Fruit fly (Drosophila melanogaster): ENCODE measurements around the gene CG13733.
A peak's percentile ranks its signal among the peaks of the same experiment; 100 is the strongest.

The CG13733 gene

DNA sequence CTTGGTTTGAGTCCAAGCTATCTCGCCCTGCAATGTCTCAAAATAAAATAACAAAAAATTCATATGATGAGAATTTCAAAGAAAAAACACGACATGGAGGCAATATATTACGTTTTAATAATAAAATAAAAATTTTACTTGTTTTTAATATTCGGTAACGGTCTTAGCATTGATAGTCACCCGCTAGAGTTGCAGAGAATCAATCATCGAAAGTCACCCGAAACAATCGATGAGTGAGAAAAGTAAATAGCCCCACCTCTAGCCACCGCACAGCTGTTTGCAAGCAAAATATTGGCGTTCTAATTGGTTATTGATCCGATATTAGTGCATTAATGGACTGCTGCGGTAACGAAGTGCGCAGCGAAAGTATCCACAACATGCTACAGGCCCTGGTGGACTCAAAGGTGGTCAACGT lies 2.7 kb downstream of the CG13733 start, which contains the start of gene CG34250 (continued):
- TF ChIP-seq ab (GFP tag; optimal IDR thresholded peaks at IDR 0.05): no peak
- TF ChIP-seq D19A (tag; optimal IDR thresholded peaks at IDR 0.05): peak; percentile 37
- no peak for TF ChIP-seq CG32772 (GFP tag; IDR thresholded peaks at IDR 0.05)
- no peak for TF ChIP-seq ham (GFP tag; IDR thresholded peaks at IDR 0.05)
- peak; percentile 82 for TF ChIP-seq Scr (GFP tag; IDR thresholded peaks at IDR 0.05; ENCODE audit: partially characterized antibody)
- TF ChIP-seq wek (GFP tag; optimal IDR thresholded peaks at IDR 0.05): no peak
- TF ChIP-seq CG31224 (GFP tag; IDR thresholded peaks at IDR 0.05): no peak
- TF ChIP-seq sob (GFP tag; IDR thresholded peaks at IDR 0.05): peak; percentile 62; the same call in 1 of the 2 replicates
- TF ChIP-seq seq (GFP tag; IDR thresholded peaks at IDR 0.05): no peak
- TF ChIP-seq CG2712 (tag; optimal IDR thresholded peaks at IDR 0.05): peak; percentile 72
- TF ChIP-seq dmrt99B (tag; optimal IDR thresholded peaks at IDR 0.05): no peak
- no peak for TF ChIP-seq Ravus (GFP tag; IDR thresholded peaks at IDR 0.05)
- TF ChIP-seq nom (GFP tag; optimal IDR thresholded peaks at IDR 0.05): no peak
- peak; percentile 18 for TF ChIP-seq slp2 (GFP tag; optimal IDR thresholded peaks at IDR 0.05)
- TF ChIP-seq B-H1 (GFP tag; IDR thresholded peaks at IDR 0.05): no peak
- TF ChIP-seq Dek (tag; optimal IDR thresholded peaks at IDR 0.05): peak; percentile 43
- no peak for TF ChIP-seq danr (GFP tag; IDR thresholded peaks at IDR 0.05)
- no peak for TF ChIP-seq fd96Cb (tag; optimal IDR thresholded peaks at IDR 0.05)
- no peak for TF ChIP-seq odd (GFP tag; optimal IDR thresholded peaks at IDR 0.05)
- TF ChIP-seq CkIIα-i1 (GFP tag; IDR thresholded peaks at IDR 0.05): no peak
- TF ChIP-seq gro (GFP tag; optimal IDR thresholded peaks at IDR 0.05): no peak
- TF ChIP-seq Side (GFP tag; optimal IDR thresholded peaks at IDR 0.05): no peak
- TF ChIP-seq dimm (GFP tag; IDR thresholded peaks at IDR 0.05): no peak
- TF ChIP-seq Oaz (GFP tag; IDR thresholded peaks at IDR 0.05): no peak
- no peak for TF ChIP-seq Jarid2 (GFP tag; optimal IDR thresholded peaks at IDR 0.05)
- TF ChIP-seq Mrtf (GFP tag; IDR thresholded peaks at IDR 0.05): no peak
- peak; percentile 88 for TF ChIP-seq BEAF-32 (GFP tag; optimal IDR thresholded peaks at IDR 0.05)
- peak; percentile 26 for TF ChIP-seq CG10147 (GFP tag; optimal IDR thresholded peaks at IDR 0.05)
- TF ChIP-seq grau (tag; optimal IDR thresholded peaks at IDR 0.05): peak; percentile 49
- TF ChIP-seq Ets65A (GFP tag): no peak
- TF ChIP-seq Dll (GFP tag; IDR thresholded peaks at IDR 0.05; ENCODE audit: partially characterized antibody): peak; percentile 90
- TF ChIP-seq CG10959 (GFP tag; IDR thresholded peaks at IDR 0.05): no peak
- no peak for TF ChIP-seq Lpt (GFP tag; optimal IDR thresholded peaks at IDR 0.05)
- no peak for TF ChIP-seq CG33557 (GFP tag; optimal IDR thresholded peaks at IDR 0.05)
- TF ChIP-seq GATAe (GFP tag; conservative IDR thresholded peaks at IDR 0.05): no peak
- TF ChIP-seq Sry-δ (GFP tag; optimal IDR thresholded peaks at IDR 0.05): peak; percentile 90
- peak; percentile 75; the same call in 2 of the 3 replicates for TF ChIP-seq Opbp (GFP tag; IDR thresholded peaks at IDR 0.05; ENCODE audit: partially characterized antibody)
- no peak for TF ChIP-seq repo (GFP tag; optimal IDR thresholded peaks at IDR 0.05)
- TF ChIP-seq Dad (GFP tag; optimal IDR thresholded peaks at IDR 0.05): no peak
- peak; percentile 47; the same call in 1 of the 3 replicates for TF ChIP-seq row (GFP tag; IDR thresholded peaks at IDR 0.05)
- no peak; the same call in 1 of the 2 replicates for TF ChIP-seq Ada2b (GFP tag; IDR thresholded peaks at IDR 0.05)
- TF ChIP-seq CG12219 (GFP tag; optimal IDR thresholded peaks at IDR 0.05): no peak
- peak; percentile 87 for TF ChIP-seq trem (tag; optimal IDR thresholded peaks at IDR 0.05)
- peak; percentile 46 for TF ChIP-seq Abd-B (GFP tag; optimal IDR thresholded peaks at IDR 0.05)
- TF ChIP-seq nerfin-2 (GFP tag; IDR thresholded peaks at IDR 0.05; ENCODE audit: partially characterized antibody): peak; percentile 34; the same call in 1 of the 2 replicates
- TF ChIP-seq ken (GFP tag; IDR thresholded peaks at IDR 0.05): no peak
- no peak for TF ChIP-seq mirr (GFP tag; optimal IDR thresholded peaks at IDR 0.05)
- peak; percentile 7 for TF ChIP-seq Six4 (GFP tag; optimal IDR thresholded peaks at IDR 0.05)
- no peak for TF ChIP-seq CG6254 (GFP tag; optimal IDR thresholded peaks at IDR 0.05)
- TF ChIP-seq lilli (GFP tag; optimal IDR thresholded peaks at IDR 0.05): peak; percentile 64
- no peak for TF ChIP-seq wdn (GFP tag; IDR thresholded peaks at IDR 0.05)
- TF ChIP-seq H15 (GFP tag; IDR thresholded peaks at IDR 0.05): no peak
